Worm (Caenorhabditis elegans) whole organism, L4 larva: ENCODE data around the gene B0507.2.

Source experiments
- Y75B8A.6 ChIP-seq: fragments of 200-800 bp; sonication (Bioruptor generic); IDR thresholded peaks from 2 replicates; pipeline ENCODE4 v1.3.6; 2022; ENCODE audit warnings: missing genetic modification reagents, missing genetic modification characterization, missing compliant biosample characterization
- ceh-20 ChIP-seq: fragments of 200-800 bp; sonication (Bioruptor generic); IDR thresholded peaks from 2 replicates; pipeline ENCODE4 v1.3.6; 2022; ENCODE audit warnings: missing genetic modification reagents, missing genetic modification characterization, missing compliant biosample characterization
- ceh-82 ChIP-seq: sonication (generic microtip); optimal IDR thresholded peaks from 2 replicates; lab custom pipeline; 2017; ENCODE audit warnings: missing biosample characterization, missing genetic modification characterization
- dve-1 ChIP-seq: sonication (generic microtip); optimal IDR thresholded peaks from 2 replicates; lab custom pipeline; 2017; ENCODE audit warnings: antibody characterized with exemption, mild to moderate bottlenecking, missing genetic modification characterization, missing compliant biosample characterization; ENCODE audit not compliant: insufficient read depth
- egl-27 ChIP-seq: sonication (generic microtip); optimal IDR thresholded peaks from 3 replicates; lab custom pipeline; 2017; ENCODE audit warnings: missing biosample characterization, missing genetic modification reagents, missing genetic modification characterization
- hlh-30 ChIP-seq: sonication (generic microtip); optimal IDR thresholded peaks from 2 replicates; lab custom pipeline; 2017; ENCODE audit warnings: antibody characterized with exemption, mild to moderate bottlenecking, missing genetic modification characterization, missing compliant biosample characterization; ENCODE audit not compliant: insufficient read depth
- nhr-77 ChIP-seq: fragments of 150-350 bp; optimal IDR thresholded peaks from 2 replicates; lab custom pipeline; 2014; ENCODE audit warnings: missing biosample characterization, missing genetic modification characterization
- pha-4 ChIP-seq, 2 experiments: fragments of 150-350 bp in 1 of 2; fragments of 200-800 bp in 1 of 2; sonication (Bioruptor generic) in 1 of 2; IDR thresholded peaks in 1 of 2; optimal IDR thresholded peaks in 1 of 2; 2 replicates each; pipeline versions ENCODE4 v1.3.6 to Lab custom; 2014 to 2022; ENCODE audit warnings: missing genetic modification characterization in 2 of 2, missing genetic modification reagents in 2 of 2, missing biosample characterization in 1 of 2, missing compliant biosample characterization in 1 of 2
- php-3 ChIP-seq: fragments of 200-800 bp; sonication (Bioruptor generic); IDR thresholded peaks from 2 replicates; pipeline ENCODE4 v1.3.6; 2022; ENCODE audit warnings: missing genetic modification reagents, missing genetic modification characterization, missing compliant biosample characterization
- snpc-4 ChIP-seq: fragments of 150-350 bp; optimal IDR thresholded peaks from 2 replicates; lab custom pipeline; 2014; ENCODE audit warnings: missing biosample characterization, missing genetic modification characterization
- tra-1 ChIP-seq: fragments of 200-800 bp; sonication (Bioruptor generic); IDR thresholded peaks from 2 replicates; pipeline ENCODE4 v1.3.6; 2022; ENCODE audit warnings: missing genetic modification reagents, missing genetic modification characterization, missing compliant biosample characterization
- zag-1 ChIP-seq: fragments of 150-350 bp; optimal IDR thresholded peaks from 2 replicates; lab custom pipeline; 2014; ENCODE audit warnings: missing biosample characterization, missing genetic modification characterization

DNA sequence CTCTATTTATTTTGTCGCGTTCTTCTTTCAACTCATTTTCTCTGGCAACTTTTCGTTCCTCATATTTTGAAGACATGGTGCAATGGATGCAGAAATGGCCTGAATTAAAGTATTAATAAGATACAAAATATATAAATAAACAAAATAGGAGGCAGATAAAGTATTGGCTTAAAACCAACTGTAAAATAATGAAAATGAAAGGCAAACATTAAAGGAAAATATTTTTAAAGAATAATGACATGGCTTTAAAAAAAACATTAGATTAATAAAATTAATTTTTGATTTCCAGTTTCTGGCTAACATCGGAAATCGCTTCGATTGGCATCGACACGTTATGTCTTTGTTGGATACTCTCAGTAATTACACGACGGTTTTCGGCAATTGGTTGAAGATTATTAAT, 13.7 kb upstream of the B0507.2 start, which contains the start of gene ddn-1:
- no peak for TF ChIP-seq zag-1 (tag; lab: Kevin White, UChicago)
- no peak for TF ChIP-seq nhr-77 (tag; lab: Kevin White, UChicago)
- TF ChIP-seq tra-1 (GFP tag; lab: Robert Waterston, UW), result no peak
- no peak for TF ChIP-seq snpc-4 (tag; lab: Kevin White, UChicago)
- TF ChIP-seq php-3 (GFP tag; lab: Robert Waterston, UW), result no peak
- no peak for TF ChIP-seq ceh-20 (GFP tag; lab: Robert Waterston, UW)
- no peak for TF ChIP-seq Y75B8A.6 (GFP tag; lab: Robert Waterston, UW)
- no peak for TF ChIP-seq egl-27
- TF ChIP-seq ceh-82 (tag; lab: Kevin White, UChicago), result no peak
- no peak for TF ChIP-seq pha-4 (GFP tag; IDR thresholded peaks at IDR 0.05; lab: Robert Waterston, UW)
- no peak for TF ChIP-seq pha-4 (tag; optimal IDR thresholded peaks at IDR 0.05; lab: Kevin White, UChicago)
- no peak for TF ChIP-seq hlh-30 (tag; lab: Kevin White, UChicago)
- TF ChIP-seq dve-1 (tag; lab: Kevin White, UChicago), result no peak
